Worm (Caenorhabditis elegans) whole organism, young adult: Measurements from ENCODE around the gene bus-18.

Source experiments
- B0035.1 ChIP-seq: sonication (generic microtip); optimal IDR thresholded peaks from 2 replicates; lab custom pipeline; 2016; ENCODE audit warnings: missing genetic modification characterization, mild to moderate bottlenecking, missing compliant biosample characterization, missing genotype, missing genetic modification reagents
- B0261.1 ChIP-seq: sonication (generic microtip); optimal IDR thresholded peaks from 2 replicates; lab custom pipeline; 2016; ENCODE audit warnings: mild to moderate bottlenecking, missing genetic modification characterization, moderate library complexity, missing compliant biosample characterization
- B0336.3 ChIP-seq: fragments of 200-800 bp; sonication (Bioruptor generic); IDR thresholded peaks from 2 replicates; pipeline ENCODE4 v1.3.6; 2022; ENCODE audit warnings: missing genetic modification characterization, missing compliant biosample characterization
- C17E4.6 ChIP-seq: fragments of 200-800 bp; sonication (Bioruptor generic); IDR thresholded peaks from 2 replicates; pipeline ENCODE4 v1.3.6; 2022; ENCODE audit warnings: missing genetic modification reagents, missing genetic modification characterization, missing compliant biosample characterization
- D2030.7 ChIP-seq: fragments of 200-800 bp; sonication (Bioruptor generic); IDR thresholded peaks from 2 replicates; pipeline ENCODE4 v1.3.6; 2022; ENCODE audit warnings: missing genetic modification reagents, missing genetic modification characterization, missing compliant biosample characterization
- F23B12.7 ChIP-seq: sonication (generic microtip); optimal IDR thresholded peaks from 2 replicates; lab custom pipeline; 2017; ENCODE audit warnings: missing genetic modification characterization, mild to moderate bottlenecking, missing compliant biosample characterization, antibody characterized with exemption, moderate library complexity; ENCODE audit not compliant: insufficient read depth
- F39B2.1 ChIP-seq: fragments of 200-800 bp; sonication (Bioruptor generic); IDR thresholded peaks from 2 replicates; pipeline ENCODE4 v1.3.6; 2022; ENCODE audit warnings: missing genetic modification reagents, missing genetic modification characterization, missing compliant biosample characterization
- F57C9.4 ChIP-seq: sonication (generic microtip); optimal IDR thresholded peaks from 2 replicates; lab custom pipeline; 2017; ENCODE audit warnings: mild to moderate bottlenecking, missing genetic modification characterization, missing compliant biosample characterization
- K11D2.4 ChIP-seq: fragments of 200-800 bp; sonication (Bioruptor generic); IDR thresholded peaks from 2 replicates; pipeline ENCODE4 v1.3.6; 2022; ENCODE audit warnings: missing genetic modification reagents, missing genetic modification characterization, missing compliant biosample characterization
- K12H6.12 ChIP-seq: fragments of 200-800 bp; sonication (Bioruptor generic); optimal IDR thresholded peaks from 2 replicates; lab custom pipeline; 2018; ENCODE audit warnings: mild to moderate bottlenecking, missing genetic modification characterization, missing compliant biosample characterization
- T26A5.8 ChIP-seq: sonication (generic microtip); optimal IDR thresholded peaks from 2 replicates; lab custom pipeline; 2016; ENCODE audit warnings: missing genetic modification characterization, missing compliant biosample characterization
- Y53F4B.3 ChIP-seq: fragments of 200-800 bp; sonication (Bioruptor generic); IDR thresholded peaks from 2 replicates; pipeline ENCODE4 v1.3.6; 2022; ENCODE audit warnings: missing genetic modification reagents, missing genetic modification characterization, missing compliant biosample characterization
- Y53G8AR.9 ChIP-seq: fragments of 200-800 bp; sonication (Bioruptor generic); conservative IDR thresholded peaks from 2 replicates; pipeline ENCODE4 v1.3.6; 2022; ENCODE audit warnings: missing genetic modification reagents, missing genetic modification characterization, missing compliant biosample characterization
- Y79H2A.3 ChIP-seq: fragments of 200-800 bp; sonication (Bioruptor generic); conservative IDR thresholded peaks from 2 replicates; pipeline ENCODE4 v1.3.6; 2022; ENCODE audit warnings: missing genetic modification reagents, missing genetic modification characterization, missing compliant biosample characterization
- ZK185.1 ChIP-seq: sonication (generic microtip); optimal IDR thresholded peaks from 2 replicates; lab custom pipeline; 2016; ENCODE audit warnings: mild to moderate bottlenecking, missing genetic modification characterization, missing compliant biosample characterization; ENCODE audit not compliant: poor library complexity, severe bottlenecking
- ama-1 ChIP-seq, 3 experiments: fragments of 150-350 bp in 1 of 3; sonication (generic microtip) in 2 of 3; optimal IDR thresholded peaks; 2 replicates each; lab custom pipeline; 2014 to 2018; ENCODE audit warnings: missing biosample characterization in 2 of 3, missing genetic modification characterization in 2 of 3, missing genetic modification reagents in 2 of 3
- athp-1 ChIP-seq: sonication (generic microtip); optimal IDR thresholded peaks from 2 replicates; lab custom pipeline; 2017; ENCODE audit warnings: mild to moderate bottlenecking, missing genetic modification characterization, missing compliant biosample characterization
- attf-3 ChIP-seq: fragments of 200-800 bp; sonication (Bioruptor generic); conservative IDR thresholded peaks from 2 replicates; pipeline ENCODE4 v1.3.6; 2022; ENCODE audit warnings: missing genetic modification reagents, missing genetic modification characterization, missing compliant biosample characterization
- attf-5 ChIP-seq: fragments of 200-800 bp; sonication (Bioruptor generic); optimal IDR thresholded peaks from 2 replicates; lab custom pipeline; 2018; ENCODE audit warnings: mild to moderate bottlenecking, missing genetic modification characterization, missing compliant biosample characterization
- cebp-1 ChIP-seq, 2 experiments: fragments of 200-800 bp in 1 of 2; sonication (Bioruptor generic) in 1 of 2; sonication (generic microtip) in 1 of 2; IDR thresholded peaks in 1 of 2; optimal IDR thresholded peaks in 1 of 2; 2 replicates each; pipeline versions ENCODE4 v1.3.6 to Lab custom; 2017 to 2022; ENCODE audit warnings: missing compliant biosample characterization in 2 of 2, missing genetic modification characterization in 2 of 2, mild to moderate bottlenecking in 1 of 2, missing genetic modification reagents in 1 of 2, moderate library complexity in 1 of 2
- cebp-2 ChIP-seq: fragments of 200-800 bp; sonication (Bioruptor generic); IDR thresholded peaks from 2 replicates; pipeline ENCODE4 v1.3.6; 2022; ENCODE audit warnings: missing genetic modification characterization, missing compliant biosample characterization
- chd-7 ChIP-seq: sonication (generic microtip); optimal IDR thresholded peaks from 2 replicates; lab custom pipeline; 2016; ENCODE audit warnings: mild to moderate bottlenecking, missing genetic modification characterization, moderate library complexity, missing compliant biosample characterization
- die-1 ChIP-seq: sonication (generic microtip); optimal IDR thresholded peaks from 2 replicates; lab custom pipeline; 2016; ENCODE audit warnings: missing genotype, mild to moderate bottlenecking, missing genetic modification characterization, missing compliant biosample characterization
- hmg-1.2 ChIP-seq: fragments of 200-800 bp; sonication (Bioruptor generic); IDR thresholded peaks from 2 replicates; pipeline ENCODE4 v1.3.6; 2022; ENCODE audit warnings: missing genetic modification reagents, missing genetic modification characterization, missing compliant biosample characterization
- hrde-1 ChIP-seq: sonication (generic microtip); optimal IDR thresholded peaks from 2 replicates; lab custom pipeline; 2016; ENCODE audit warnings: missing genetic modification characterization, mild to moderate bottlenecking, missing compliant biosample characterization, moderate library complexity, missing genotype, missing genetic modification reagents, borderline replicate concordance
- hsf-1 ChIP-seq: fragments of 200-800 bp; sonication (Bioruptor generic); IDR thresholded peaks from 2 replicates; pipeline ENCODE4 v1.3.6; 2022; ENCODE audit warnings: missing genetic modification reagents, missing genetic modification characterization, missing compliant biosample characterization
- let-526 ChIP-seq: fragments of 200-800 bp; sonication (Bioruptor generic); IDR thresholded peaks from 2 replicates; pipeline ENCODE4 v1.3.6; 2022; ENCODE audit warnings: missing genetic modification reagents, missing genetic modification characterization, missing compliant biosample characterization
- lin-26 ChIP-seq: fragments of 200-800 bp; sonication (Bioruptor generic); IDR thresholded peaks from 2 replicates; pipeline ENCODE4 v1.3.6; 2022; ENCODE audit warnings: missing genetic modification reagents, missing genetic modification characterization, missing compliant biosample characterization
- lin-35 ChIP-seq, 3 experiments: fragments of 150-350 bp in 2 of 3; sonication (generic microtip) in 1 of 3; optimal IDR thresholded peaks; 2 replicates each; lab custom pipeline; 2014 to 2018; ENCODE audit warnings: missing biosample characterization in 3 of 3, missing genetic modification characterization in 3 of 3, missing genetic modification reagents in 3 of 3
- lin-54 ChIP-seq: fragments of 200-800 bp; sonication (Bioruptor generic); optimal IDR thresholded peaks from 2 replicates; lab custom pipeline; 2018; ENCODE audit warnings: mild to moderate bottlenecking, missing genetic modification characterization, missing compliant biosample characterization
- lsl-1 ChIP-seq: fragments of 200-800 bp; sonication (Bioruptor generic); optimal IDR thresholded peaks from 2 replicates; lab custom pipeline; 2018; ENCODE audit warnings: mild to moderate bottlenecking, missing genetic modification characterization, moderate library complexity, missing compliant biosample characterization
- madf-6 ChIP-seq: fragments of 200-800 bp; sonication (Bioruptor generic); IDR thresholded peaks from 2 replicates; pipeline ENCODE4 v1.3.6; 2022; ENCODE audit warnings: missing genetic modification reagents, missing genetic modification characterization, missing compliant biosample characterization
- mcd-1 ChIP-seq: fragments of 200-800 bp; sonication (Bioruptor generic); IDR thresholded peaks from 2 replicates; pipeline ENCODE4 v1.3.6; 2022; ENCODE audit warnings: missing genetic modification reagents, missing genetic modification characterization, missing compliant biosample characterization
- mel-28 ChIP-seq: sonication (generic microtip); optimal IDR thresholded peaks from 2 replicates; lab custom pipeline; 2016; ENCODE audit warnings: borderline replicate concordance, mild to moderate bottlenecking, missing genetic modification characterization, missing compliant biosample characterization
- nfya-1 ChIP-seq: sonication (generic microtip); optimal IDR thresholded peaks from 2 replicates; lab custom pipeline; 2017; ENCODE audit warnings: antibody characterized with exemption, missing compliant biosample characterization, missing genetic modification characterization, borderline replicate concordance; ENCODE audit not compliant: insufficient read depth
- nfya-2 ChIP-seq: fragments of 200-800 bp; sonication (Bioruptor generic); IDR thresholded peaks from 2 replicates; pipeline ENCODE4 v1.3.6; 2022; ENCODE audit warnings: missing genetic modification reagents, missing genetic modification characterization, missing compliant biosample characterization
- nfyb-1 ChIP-seq: fragments of 200-800 bp; sonication (Bioruptor generic); IDR thresholded peaks from 2 replicates; pipeline ENCODE4 v1.3.6; 2022; ENCODE audit warnings: missing genetic modification reagents, missing genetic modification characterization, missing compliant biosample characterization
- nhr-120 ChIP-seq: fragments of 200-800 bp; sonication (Bioruptor generic); IDR thresholded peaks from 2 replicates; pipeline ENCODE4 v1.3.6; 2022; ENCODE audit warnings: missing genetic modification characterization, missing compliant biosample characterization
- nhr-179 ChIP-seq: sonication (generic microtip); optimal IDR thresholded peaks from 2 replicates; lab custom pipeline; 2016; ENCODE audit warnings: mild to moderate bottlenecking, missing genetic modification characterization, missing compliant biosample characterization
- pha-4 ChIP-seq: fragments of 150-350 bp; sonication (generic microtip); optimal IDR thresholded peaks from 2 replicates; lab custom pipeline; 2014; ENCODE audit warnings: missing biosample characterization, missing genetic modification reagents, missing genetic modification characterization
- snpc-1.1 ChIP-seq: sonication (generic microtip); optimal IDR thresholded peaks from 2 replicates; lab custom pipeline; 2017; ENCODE audit warnings: missing genetic modification characterization, mild to moderate bottlenecking, missing compliant biosample characterization, antibody characterized with exemption, moderate library complexity, missing genotype, missing genetic modification reagents; ENCODE audit not compliant: insufficient read depth
- snpc-1.3 ChIP-seq: sonication (generic microtip); optimal IDR thresholded peaks from 2 replicates; lab custom pipeline; 2017; ENCODE audit warnings: missing genetic modification characterization, mild to moderate bottlenecking, missing compliant biosample characterization, antibody characterized with exemption, moderate library complexity, missing genotype, missing genetic modification reagents; ENCODE audit not compliant: insufficient read depth
- snpc-4 ChIP-seq, 5 experiments: fragments of 150-350 bp in 1 of 5; sonication (generic microtip) in 4 of 5; optimal IDR thresholded peaks; 2 replicates each; lab custom pipeline; 2014 to 2018; ENCODE audit warnings: missing genetic modification characterization in 5 of 5, missing biosample characterization in 3 of 5, antibody characterized with exemption in 2 of 5, mild to moderate bottlenecking in 2 of 5, missing compliant biosample characterization in 2 of 5, missing genotype in 2 of 5, moderate library complexity in 2 of 5, missing genetic modification reagents in 1 of 5
- tlf-1 ChIP-seq: fragments of 200-800 bp; sonication (Bioruptor generic); optimal IDR thresholded peaks from 2 replicates; lab custom pipeline; 2018; ENCODE audit warnings: mild to moderate bottlenecking, missing genetic modification characterization, missing compliant biosample characterization
- unc-62 ChIP-seq: fragments of 150-350 bp; optimal IDR thresholded peaks from 2 replicates; lab custom pipeline; 2014; ENCODE audit warnings: missing biosample characterization, missing genetic modification reagents, missing genetic modification characterization
- xnd-1 ChIP-seq: sonication (generic microtip); optimal IDR thresholded peaks from 2 replicates; lab custom pipeline; 2016; ENCODE audit warnings: missing genotype, missing genetic modification reagents, missing genetic modification characterization, missing compliant biosample characterization

The bus-18 gene

DNA sequence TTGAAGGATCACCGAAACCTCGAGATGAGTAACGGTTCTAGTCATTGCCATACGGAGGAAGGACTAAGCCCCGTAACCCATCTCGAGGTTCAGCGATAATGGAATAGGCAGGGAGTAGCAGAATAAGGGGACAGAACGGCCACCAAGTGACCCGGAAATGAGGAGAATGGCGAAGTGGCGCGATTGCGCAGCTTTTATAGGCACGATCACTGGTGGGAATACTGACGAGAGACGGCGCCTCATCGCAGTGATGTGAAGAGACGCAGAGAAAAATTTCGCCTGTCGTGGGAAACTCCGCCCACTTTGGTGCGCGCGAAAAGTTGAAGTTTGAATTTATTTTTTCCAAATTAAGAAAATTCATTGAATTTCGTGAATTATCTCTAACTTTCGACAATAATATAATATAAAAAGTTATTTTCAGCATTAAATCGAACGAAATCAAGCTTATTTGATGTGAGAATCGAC lies 3.4 kb upstream of the bus-18 start, which contains the start of gene F55A11.4 (continued):
- TF ChIP-seq nhr-120 (GFP tag; lab: Robert Waterston, UW) (no peak), nhr-179 (tag; lab: Kevin White, UChicago) (no peak), hrde-1 (tag; lab: Kevin White, UChicago) (peak; percentile 16), mcd-1 (GFP tag; lab: Robert Waterston, UW) (peak; percentile 57), B0336.3 (peak; percentile 46), cebp-2 (GFP tag; lab: Robert Waterston, UW) (no peak), F57C9.4 (tag; lab: Kevin White, UChicago) (no peak), hsf-1 (GFP tag; lab: Robert Waterston, UW) (peak; percentile 32; the same call in 1 of the 2 replicates), Y79H2A.3 (GFP tag; lab: Robert Waterston, UW) (no peak), snpc-1.1 (tag; lab: Kevin White, UChicago) (peak; percentile 4), die-1 (tag; lab: Kevin White, UChicago) (no peak), ama-1 (optimal IDR thresholded peaks at IDR 0.05; lab: Kevin White, UChicago) (no peak), ama-1 (GFP tag; optimal IDR thresholded peaks at IDR 0.05; lab: Kevin White, UChicago) (no peak), B0035.1 (no peak), tlf-1 (GFP tag; lab: Kevin White, UChicago) (no peak), xnd-1 (tag; lab: Kevin White, UChicago) (peak; percentile 38), attf-3 (GFP tag; lab: Robert Waterston, UW) (no peak), hmg-1.2 (GFP tag; lab: Robert Waterston, UW) (peak; percentile 99), K12H6.12 (tag; lab: Kevin White, UChicago) (no peak), madf-6 (GFP tag; lab: Robert Waterston, UW) (peak; percentile 81), snpc-1.3 (peak; percentile 39), B0261.1 (tag; lab: Kevin White, UChicago) (no peak), C17E4.6 (no peak), nfyb-1 (GFP tag; lab: Robert Waterston, UW) (no peak), Y53F4B.3 (GFP tag; lab: Robert Waterston, UW) (no peak), pha-4 (tag; lab: Kevin White, UChicago) (no peak), chd-7 (tag; lab: Kevin White, UChicago) (no peak), snpc-4 (GFP tag; optimal IDR thresholded peaks at IDR 0.05; lab: Kevin White, UChicago) (no peak), snpc-4 (tag; optimal IDR thresholded peaks at IDR 0.05; lab: Kevin White, UChicago) (peak in 2 of 4 experiments; percentile 28 to 31), attf-5 (GFP tag; lab: Kevin White, UChicago) (no peak), unc-62 (GFP tag; lab: Kevin White, UChicago) (no peak), Y53G8AR.9 (GFP tag; lab: Robert Waterston, UW) (no peak), F23B12.7 (tag; lab: Kevin White, UChicago) (no peak), K11D2.4 (GFP tag; lab: Robert Waterston, UW) (no peak), lin-26 (GFP tag; lab: Robert Waterston, UW) (no peak), F39B2.1 (no peak), ZK185.1 (no peak), lsl-1 (peak; percentile 62), T26A5.8 (tag; lab: Kevin White, UChicago) (no peak), nfya-2 (GFP tag; lab: Robert Waterston, UW) (no peak), let-526 (GFP tag; lab: Robert Waterston, UW) (0 out of 2 replicates have a peak, but pooled peaks have one; percentile 11), nfya-1 (tag; lab: Kevin White, UChicago) (no peak), athp-1 (tag; lab: Kevin White, UChicago) (no peak), D2030.7 (GFP tag; lab: Robert Waterston, UW) (peak; percentile 57), cebp-1 (GFP tag; IDR thresholded peaks at IDR 0.05; lab: Robert Waterston, UW) (no peak), cebp-1 (tag; optimal IDR thresholded peaks at IDR 0.05; lab: Kevin White, UChicago) (peak; percentile 11), lin-35 (GFP tag; optimal IDR thresholded peaks at IDR 0.05; lab: Kevin White, UChicago) (no peak), mel-28 (tag; lab: Kevin White, UChicago) (no peak), lin-54 (GFP tag; lab: Kevin White, UChicago) (peak; percentile 70)
